Fruit fly (Drosophila melanogaster) Kc167 (cell line): ENCODE data around the gene Cmpk.

Source experiments
- Myc ChIP-seq: fragments of >200 bp; optimal IDR thresholded peaks from 2 replicates; lab custom pipeline; 2017; ENCODE audit warnings: missing external identifiers
- Sin3A ChIP-seq: fragments of >200 bp; optimal IDR thresholded peaks from 2 replicates; lab custom pipeline; 2018; ENCODE audit warnings: missing external identifiers
- h ChIP-seq: fragments of >200 bp; optimal IDR thresholded peaks from 3 replicates; lab custom pipeline; 2018; ENCODE audit warnings: missing external identifiers
- insv ChIP-seq: fragments of >200 bp; optimal IDR thresholded peaks from 3 replicates; lab custom pipeline; 2018; ENCODE audit warnings: missing external identifiers
- psq ChIP-seq: fragments of >200 bp; optimal IDR thresholded peaks from 2 replicates; lab custom pipeline; 2017; ENCODE audit warnings: missing external identifiers
- ttk ChIP-seq: sonication (Bioruptor generic); optimal IDR thresholded peaks from 2 replicates; lab custom pipeline; 2017; ENCODE audit warnings: missing external identifiers

The Cmpk gene

dm6 chr3R:26008892-26009539 lies 46.2 kb downstream of the Cmpk start:
- TF ChIP-seq Myc (lab: Kevin White, UChicago): no peak
- TF ChIP-seq insv (lab: Kevin White, UChicago): no peak
- TF ChIP-seq h (lab: Kevin White, UChicago): no peak
- no peak for TF ChIP-seq psq (lab: Kevin White, UChicago)
- TF ChIP-seq ttk (lab: Kevin White, UChicago): no peak

DNA sequence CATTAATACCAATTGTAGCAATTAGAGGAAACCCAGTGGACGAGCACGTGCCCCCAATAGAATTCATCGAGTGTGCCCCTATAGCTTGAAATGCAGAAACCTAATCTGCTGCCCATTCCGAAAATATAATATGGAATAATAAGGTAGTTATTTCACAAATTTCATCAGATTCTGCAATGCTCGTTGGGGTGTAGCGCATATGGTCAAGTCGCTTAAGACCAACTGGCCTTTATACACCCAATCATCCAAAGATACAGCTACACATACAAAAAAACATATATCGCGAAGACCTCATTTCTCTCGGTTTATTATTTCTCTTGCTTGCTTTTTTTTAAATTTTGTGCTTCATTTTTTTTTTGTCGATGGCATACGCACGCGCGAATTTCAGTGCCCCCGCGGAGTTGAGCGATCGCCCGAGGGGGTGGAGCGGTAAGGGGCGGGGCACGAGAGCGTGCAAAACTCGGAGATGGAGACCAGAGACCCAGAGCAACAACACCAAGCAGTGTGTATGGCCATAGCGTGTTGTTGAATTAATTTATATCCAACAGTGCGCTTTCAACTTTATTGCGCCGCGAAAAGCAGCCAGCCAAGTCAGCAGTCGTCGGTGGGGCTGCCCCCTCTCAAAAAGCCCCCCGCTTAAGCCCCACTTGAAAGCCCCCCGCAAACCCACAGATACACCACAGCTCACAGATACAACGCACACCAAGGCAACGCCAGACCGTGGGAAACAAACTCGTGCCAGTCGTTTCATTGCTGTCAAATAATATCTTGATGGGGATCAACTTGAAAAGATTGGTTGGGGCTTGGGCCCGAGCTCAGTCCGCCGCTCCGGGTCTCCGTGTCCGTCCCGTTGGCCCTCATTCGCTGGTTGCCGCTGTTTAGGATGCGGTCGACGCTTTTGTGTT lies 47.0 kb downstream of the Cmpk start:
- TF ChIP-seq insv (lab: Kevin White, UChicago) (no peak), psq (lab: Kevin White, UChicago) (no peak), Myc (lab: Kevin White, UChicago) (no peak), Sin3A (lab: Kevin White, UChicago) (no peak), h (lab: Kevin White, UChicago) (no peak), ttk (lab: Kevin White, UChicago) (no peak)

dm6 chr3R:26007298-26007697 lies 47.9 kb downstream of the Cmpk start:
- TF ChIP-seq psq (lab: Kevin White, UChicago) (no peak), Myc (lab: Kevin White, UChicago) (no peak), Sin3A (lab: Kevin White, UChicago) (no peak), insv (lab: Kevin White, UChicago) (no peak), ttk (lab: Kevin White, UChicago) (no peak), h (lab: Kevin White, UChicago) (no peak)

DNA sequence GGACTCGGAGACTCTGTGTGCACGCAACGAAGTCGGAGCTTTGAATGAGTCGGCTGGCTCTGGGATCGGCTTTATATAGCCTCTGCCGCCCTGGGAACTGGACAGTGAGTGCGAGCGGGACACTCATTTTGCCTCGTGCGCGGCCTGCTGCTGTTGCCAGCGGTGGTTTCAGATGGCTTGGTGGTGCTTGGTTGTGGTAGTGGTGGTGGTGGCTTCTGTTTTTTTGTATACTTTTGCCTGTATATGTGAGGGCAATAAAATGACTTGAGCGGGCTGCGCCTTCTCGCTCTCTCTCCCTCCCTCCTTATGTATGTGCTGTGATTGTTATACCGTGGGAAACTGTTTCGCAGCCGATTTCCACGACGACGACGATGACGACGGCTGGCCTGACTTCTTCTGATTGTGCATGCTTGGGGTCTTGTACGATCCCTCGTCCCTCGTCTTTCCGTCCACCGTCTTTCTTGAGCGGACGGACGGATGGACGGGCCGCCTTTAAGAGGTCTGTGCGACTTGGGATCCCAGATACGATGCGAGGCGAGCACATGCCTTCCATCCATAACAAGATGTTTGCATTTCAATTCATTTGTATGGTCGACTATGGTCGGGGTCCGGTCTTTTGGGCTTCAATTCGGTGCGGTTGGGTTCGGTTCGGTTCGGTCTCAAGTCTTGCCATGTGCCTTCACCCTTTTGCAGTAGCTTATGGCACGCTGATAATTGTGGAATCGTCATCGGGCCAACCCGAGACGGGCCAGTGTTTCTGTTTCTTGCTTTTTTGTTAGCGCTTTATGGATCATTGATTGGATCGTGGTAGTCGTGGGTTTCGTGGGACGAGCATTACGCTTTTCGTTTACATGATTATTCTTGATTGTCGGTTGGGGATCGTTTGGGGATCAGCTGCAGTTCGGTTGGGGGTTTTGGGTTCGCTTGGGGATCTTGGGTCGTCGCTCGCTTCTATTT lies 49.0 kb downstream of the Cmpk start:
- peak; percentile 91 for TF ChIP-seq h (lab: Kevin White, UChicago)
- TF ChIP-seq Myc (lab: Kevin White, UChicago): no peak

DNA sequence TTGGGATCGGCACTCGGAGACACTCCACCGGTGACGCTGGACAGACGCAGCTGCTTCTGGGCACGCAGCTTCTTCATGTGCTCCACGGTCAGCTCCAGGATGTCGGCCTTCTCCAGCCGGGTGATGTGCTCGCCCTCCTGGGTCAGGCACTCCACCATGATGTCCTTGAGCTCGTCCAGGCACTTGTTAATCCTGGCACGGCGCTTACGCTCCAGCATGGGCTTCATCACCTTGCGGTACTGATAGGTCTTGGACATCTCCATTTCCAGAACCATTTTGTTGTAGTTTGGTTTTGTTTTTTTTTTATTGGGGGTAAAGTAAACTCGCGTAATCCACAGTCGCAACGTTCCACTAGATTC lies 49.6 kb downstream of the Cmpk start:
- no peak for TF ChIP-seq psq (lab: Kevin White, UChicago)
- TF ChIP-seq ttk (lab: Kevin White, UChicago): no peak
- no peak for TF ChIP-seq h (lab: Kevin White, UChicago)
- no peak for TF ChIP-seq Myc (lab: Kevin White, UChicago)
- TF ChIP-seq insv (lab: Kevin White, UChicago): no peak
- TF ChIP-seq Sin3A (lab: Kevin White, UChicago): no peak

DNA sequence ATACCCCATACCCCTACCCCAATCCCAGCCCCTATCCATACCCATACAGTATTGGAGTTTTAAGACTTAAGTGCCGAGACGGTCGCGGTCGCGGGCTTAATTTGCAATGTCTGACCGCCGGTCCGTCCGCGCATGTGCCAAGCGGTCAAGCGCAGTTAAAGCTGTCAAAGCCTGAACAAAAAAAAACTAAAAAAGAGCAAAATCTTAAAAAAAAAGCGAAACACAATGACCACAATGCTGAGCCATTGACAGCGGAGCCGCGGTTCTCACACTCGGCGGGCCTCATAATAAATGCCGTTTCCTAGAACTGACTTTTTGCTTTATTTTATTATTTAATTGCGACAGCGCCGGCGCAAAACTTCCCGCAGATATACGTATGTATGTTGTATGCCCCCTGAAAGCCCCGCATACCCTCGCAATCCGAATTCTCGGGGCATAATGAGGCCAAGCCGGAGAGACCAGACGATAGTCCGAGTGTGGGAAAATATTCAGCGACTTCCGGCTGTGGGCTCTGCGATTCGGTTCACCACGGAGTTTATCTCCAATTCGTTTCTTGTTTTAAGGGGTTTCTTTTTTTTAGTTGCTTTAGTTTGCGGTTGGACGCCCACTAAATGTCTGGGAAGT lies 50.7 kb downstream of the Cmpk start:
- TF ChIP-seq psq (lab: Kevin White, UChicago) (no peak), Sin3A (lab: Kevin White, UChicago) (no peak), ttk (lab: Kevin White, UChicago) (no peak), Myc (lab: Kevin White, UChicago) (no peak), h (lab: Kevin White, UChicago) (no peak), insv (lab: Kevin White, UChicago) (no peak)
